Fruit fly (Drosophila melanogaster): ENCODE measurements around the gene Ucp4B.
A peak's percentile ranks its signal among the peaks of the same experiment; 100 is the strongest.

Gene Ucp4B

dm6 chr2L:6019352-6020131, 49.9 kb downstream of the Ucp4B start, which contains the start of gene H2.0 (continued):
- peak; percentile 10 for TF ChIP-seq gsb-n (tag; optimal IDR thresholded peaks at IDR 0.05)
- TF ChIP-seq Oli (tag; optimal IDR thresholded peaks at IDR 0.05), result peak; percentile 46
- peak; percentile 73; the same call in 1 of the 2 replicates for TF ChIP-seq aop (GFP tag; IDR thresholded peaks at IDR 0.05)
- no peak for TF ChIP-seq CG11560 (tag; IDR thresholded peaks at IDR 0.05)
- TF ChIP-seq CG15011 (GFP tag; optimal IDR thresholded peaks at IDR 0.05), result no peak
- TF ChIP-seq CG10543 (GFP tag; optimal IDR thresholded peaks at IDR 0.05), result peak; percentile 26
- TF ChIP-seq zf30C (GFP tag; optimal IDR thresholded peaks at IDR 0.05), result no peak
- TF ChIP-seq CG10321 (GFP tag; IDR thresholded peaks at IDR 0.05), result peak; percentile 56; the same call in 1 of the 2 replicates
- TF ChIP-seq CoRest (tag; optimal IDR thresholded peaks at IDR 0.05), result peak; percentile 38
- peak; percentile 46 for TF ChIP-seq CG4424 (GFP tag; optimal IDR thresholded peaks at IDR 0.05)
- TF ChIP-seq dmrt11E (tag; optimal IDR thresholded peaks at IDR 0.05), result peak; percentile 68
- peak; percentile 36 for TF ChIP-seq CG15601 (tag; optimal IDR thresholded peaks at IDR 0.05)
- TF ChIP-seq CG2678 (tag; optimal IDR thresholded peaks at IDR 0.05), result peak; percentile 52
- TF ChIP-seq Atf-2 (GFP tag; optimal IDR thresholded peaks at IDR 0.05), result peak; percentile 25
- TF ChIP-seq abd-A (tag; optimal IDR thresholded peaks at IDR 0.05), result peak; percentile 52
- no peak for TF ChIP-seq gt (GFP tag; IDR thresholded peaks at IDR 0.05)
- TF ChIP-seq chif (GFP tag; optimal IDR thresholded peaks at IDR 0.05), result peak in 1 of 2 experiments; percentile 49
- no peak for TF ChIP-seq Dip3 (GFP tag; optimal IDR thresholded peaks at IDR 0.05)
- TF ChIP-seq CG8478 (optimal IDR thresholded peaks at IDR 0.05), result peak; percentile 62
- TF ChIP-seq fd64A (GFP tag; optimal IDR thresholded peaks at IDR 0.05), result peak; percentile 22
- no peak for TF ChIP-seq NK7.1 (GFP tag; optimal IDR thresholded peaks at IDR 0.05)
- TF ChIP-seq tin (GFP tag; optimal IDR thresholded peaks at IDR 0.05), result peak; percentile 10
- TF ChIP-seq bsh (GFP tag; optimal IDR thresholded peaks at IDR 0.05), result peak; percentile 46 to 47
- TF ChIP-seq CG7839 (tag; optimal IDR thresholded peaks at IDR 0.05), result peak; percentile 45
- TF ChIP-seq CG10209 (GFP tag; optimal IDR thresholded peaks at IDR 0.05), result peak; percentile 38
- peak; percentile 69 for TF ChIP-seq CG15696 (tag; optimal IDR thresholded peaks at IDR 0.05)
- peak; percentile 30 for TF ChIP-seq CG1233 (GFP tag; optimal IDR thresholded peaks at IDR 0.05)
- no peak for TF ChIP-seq prd (optimal IDR thresholded peaks at IDR 0.05)
- TF ChIP-seq prd (GFP tag; IDR thresholded peaks at IDR 0.05), result peak; percentile 50; the same call in 2 of the 3 replicates
- TF ChIP-seq Awh (GFP tag; IDR thresholded peaks at IDR 0.05), result peak; percentile 53
- TF ChIP-seq CG18262 (tag; optimal IDR thresholded peaks at IDR 0.05), result peak; percentile 74
- TF ChIP-seq NfI (GFP tag; optimal IDR thresholded peaks at IDR 0.05), result peak; percentile 20
- peak; percentile 7; the same call in 1 of the 2 replicates for TF ChIP-seq Drgx (GFP tag; IDR thresholded peaks at IDR 0.05)
- TF ChIP-seq cg (GFP tag; optimal IDR thresholded peaks at IDR 0.05), result peak; percentile 78
- 0 out of 2 replicates have a peak, but pooled peaks have one; percentile 26 for TF ChIP-seq CG31224 (GFP tag; IDR thresholded peaks at IDR 0.05)
- no peak for TF ChIP-seq sc (optimal IDR thresholded peaks at IDR 0.05)
- TF ChIP-seq sc (GFP tag; optimal IDR thresholded peaks at IDR 0.05), result peak; percentile 37
- no peak for TF ChIP-seq D (optimal IDR thresholded peaks at IDR 0.05)
- peak; percentile 46 for TF ChIP-seq D (GFP tag; optimal IDR thresholded peaks at IDR 0.05)
- peak; percentile 35 for TF ChIP-seq D19A (tag; optimal IDR thresholded peaks at IDR 0.05)
- peak; percentile 22 for TF ChIP-seq Xbp1 (GFP tag; optimal IDR thresholded peaks at IDR 0.05)
- TF ChIP-seq CG4820 (GFP tag; optimal IDR thresholded peaks at IDR 0.05), result peak; percentile 30
- peak; percentile 53 for TF ChIP-seq lmd (GFP tag; IDR thresholded peaks at IDR 0.05)
- TF ChIP-seq CG7745 (tag; optimal IDR thresholded peaks at IDR 0.05), result no peak
- TF ChIP-seq CG17328 (GFP tag; IDR thresholded peaks at IDR 0.05), result no peak
- no peak for TF ChIP-seq pros (GFP tag; optimal IDR thresholded peaks at IDR 0.05)
- peak; percentile 18 for TF ChIP-seq Chrac-16 (GFP tag; optimal IDR thresholded peaks at IDR 0.05)
- TF ChIP-seq tio (GFP tag; optimal IDR thresholded peaks at IDR 0.05), result peak; percentile 58
- no peak for TF ChIP-seq lov (optimal IDR thresholded peaks at IDR 0.05)
- no peak for TF ChIP-seq lov (GFP tag; IDR thresholded peaks at IDR 0.05)

All from whole organism, embryonic.